Worm (Caenorhabditis elegans) whole organism, L2 larva: ENCODE data around the gene gar-2.

ENCODE experiments used
- R02D3.7 ChIP-seq: fragments of 150-350 bp; optimal IDR thresholded peaks from 2 replicates; lab custom pipeline; 2014; ENCODE audit warnings: missing biosample characterization, missing genetic modification characterization
- gmeb-1 ChIP-seq: fragments of 150-350 bp; optimal IDR thresholded peaks from 2 replicates; lab custom pipeline; 2014; ENCODE audit warnings: missing biosample characterization, missing genetic modification characterization
- mdl-1 ChIP-seq, 2 experiments: fragments of 150-350 bp in 1 of 2; sonication (generic microtip) in 1 of 2; optimal IDR thresholded peaks; 2 replicates each; lab custom pipeline; 2017; ENCODE audit warnings: missing biosample characterization in 2 of 2, missing genetic modification characterization in 2 of 2
- nhr-10 ChIP-seq: sonication (generic microtip); optimal IDR thresholded peaks from 2 replicates; lab custom pipeline; 2017; ENCODE audit warnings: missing biosample characterization, missing genetic modification characterization
- nhr-11 ChIP-seq: fragments of 150-350 bp; optimal IDR thresholded peaks from 2 replicates; lab custom pipeline; 2014; ENCODE audit warnings: missing biosample characterization, missing genetic modification characterization
- nhr-12 ChIP-seq: fragments of 150-350 bp; optimal IDR thresholded peaks from 2 replicates; lab custom pipeline; 2014; ENCODE audit warnings: missing biosample characterization, missing genetic modification characterization
- nhr-129 ChIP-seq: fragments of 150-350 bp; optimal IDR thresholded peaks from 2 replicates; lab custom pipeline; 2014; ENCODE audit warnings: missing biosample characterization, missing genetic modification characterization
- skn-1 ChIP-seq: sonication (generic microtip); optimal IDR thresholded peaks from 2 replicates; lab custom pipeline; 2017; ENCODE audit warnings: missing biosample characterization, missing genetic modification characterization
- unc-39 ChIP-seq: fragments of 150-350 bp; optimal IDR thresholded peaks from 2 replicates; lab custom pipeline; 2014; ENCODE audit warnings: missing biosample characterization, missing genetic modification characterization
- ztf-11 ChIP-seq: sonication (generic microtip); optimal IDR thresholded peaks from 2 replicates; lab custom pipeline; 2017; ENCODE audit warnings: missing biosample characterization, missing genetic modification characterization

DNA sequence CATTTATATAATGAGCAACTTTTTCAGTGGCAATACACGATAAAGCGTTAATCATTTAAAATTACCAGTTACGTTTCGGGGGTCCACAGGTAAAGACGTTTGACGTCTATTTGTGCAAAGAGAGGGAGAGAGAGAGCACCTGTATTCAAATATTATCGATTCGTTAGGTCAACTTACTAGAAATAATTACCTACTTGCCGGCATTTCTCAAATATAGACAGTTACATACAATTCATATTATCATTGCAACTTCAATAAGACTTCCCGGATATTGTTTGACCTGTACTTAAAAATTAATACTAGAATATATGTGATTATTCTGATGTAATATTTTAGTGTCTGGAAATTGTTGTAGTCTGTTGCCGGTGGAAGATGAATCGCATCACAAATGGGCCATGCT is 23.3 kb upstream of the gar-2 start, which contains the start of gene gadr-3:
- no peak for TF ChIP-seq skn-1 (tag; lab: Kevin White, UChicago)
- TF ChIP-seq unc-39 = no peak
- TF ChIP-seq nhr-12 (tag; lab: Kevin White, UChicago) = no peak
- TF ChIP-seq ztf-11 (tag; lab: Kevin White, UChicago) = no peak
- TF ChIP-seq nhr-11 = no peak
- TF ChIP-seq mdl-1 (tag; optimal IDR thresholded peaks at IDR 0.05; lab: Kevin White, UChicago) = no peak
- no peak for TF ChIP-seq nhr-10 (tag; lab: Kevin White, UChicago)
- no peak for TF ChIP-seq nhr-129
- TF ChIP-seq gmeb-1 = no peak
- no peak for TF ChIP-seq R02D3.7 (tag; lab: Kevin White, UChicago)
